Worm (Caenorhabditis elegans): ENCODE results near the gene nlp-53.

nlp-53 gene

ce11 chrX:13650799-13651198 is 32.1 kb downstream of the nlp-53 start, which contains the start of gene C40C9.4:
Gene C40C9.4 (plus strand): TSS chrX:13651099.
- no peak for TF ChIP-seq ceh-32 (tag; optimal IDR thresholded peaks at IDR 0.05; ENCODE audit: poor library complexity)
- TF ChIP-seq lin-38 (GFP tag; IDR thresholded peaks at IDR 0.05), result no peak
- no peak for TF ChIP-seq F44E2.7 (GFP tag; IDR thresholded peaks at IDR 0.05)
- no peak for TF ChIP-seq lin-1 (GFP tag; IDR thresholded peaks at IDR 0.05)
- TF ChIP-seq zfp-2 (tag; optimal IDR thresholded peaks at IDR 0.05), result no peak
- no peak for TF ChIP-seq madf-5 (GFP tag; IDR thresholded peaks at IDR 0.05)
- no peak for TF ChIP-seq Y48G9A.11 (GFP tag; IDR thresholded peaks at IDR 0.05)
- TF ChIP-seq nhr-76 (tag; optimal IDR thresholded peaks at IDR 0.05), result no peak
- TF ChIP-seq spr-3 (GFP tag; optimal IDR thresholded peaks at IDR 0.05), result no peak
- no peak for TF ChIP-seq unc-130 (GFP tag; optimal IDR thresholded peaks at IDR 0.05)

- peak; percentile 44 to 57; a peak in 2 of 4 replicates for TF ChIP-seq madf-5 (GFP tag; IDR thresholded peaks at IDR 0.05)
- no peak for TF ChIP-seq nhr-10 (tag; optimal IDR thresholded peaks at IDR 0.05)
- peak; percentile 39 for TF ChIP-seq spr-1 (tag; optimal IDR thresholded peaks at IDR 0.05)
- TF ChIP-seq tra-1 (GFP tag; IDR thresholded peaks at IDR 0.05), result 0 out of 2 replicates have a peak, but pooled peaks have one; percentile 38
- TF ChIP-seq lin-13 (GFP tag; optimal IDR thresholded peaks at IDR 0.05), result no peak
- TF ChIP-seq F44E2.7 (GFP tag; IDR thresholded peaks at IDR 0.05), result no peak
- TF ChIP-seq nhr-41 (GFP tag; IDR thresholded peaks at IDR 0.05), result 0 out of 2 replicates have a peak, but pooled peaks have one; percentile 12
- peak; percentile 60; the same call in 1 of the 2 replicates for TF ChIP-seq daf-19 (GFP tag; conservative IDR thresholded peaks at IDR 0.05)
- peak; percentile 44 for TF ChIP-seq unc-130 (GFP tag; optimal IDR thresholded peaks at IDR 0.05)
- TF ChIP-seq rbr-2 (tag; optimal IDR thresholded peaks at IDR 0.05), result peak; percentile 1
- TF ChIP-seq lir-3 (tag; optimal IDR thresholded peaks at IDR 0.05), result peak; percentile 47
- TF ChIP-seq madf-9 (GFP tag; conservative IDR thresholded peaks at IDR 0.05), result peak; percentile 63; the same call in 1 of the 2 replicates
- peak; percentile 87 for TF ChIP-seq dmd-8 (GFP tag; IDR thresholded peaks at IDR 0.05)
- peak; percentile 84 for TF ChIP-seq lim-7 (GFP tag; IDR thresholded peaks at IDR 0.05)
- TF ChIP-seq T20F7.1 (GFP tag; optimal IDR thresholded peaks at IDR 0.05), result peak; percentile 17
- no peak for TF ChIP-seq ceh-32 (tag; optimal IDR thresholded peaks at IDR 0.05; ENCODE audit: poor library complexity)
- TF ChIP-seq mep-1 (tag; optimal IDR thresholded peaks at IDR 0.05), result peak; percentile 11
- peak; percentile 4 for TF ChIP-seq hlh-30 (tag; optimal IDR thresholded peaks at IDR 0.05; ENCODE audit: insufficient read depth)
- no peak for TF ChIP-seq mes-2 (tag; optimal IDR thresholded peaks at IDR 0.05; ENCODE audit: poor library complexity, severe bottlenecking)
- peak; percentile 8 for TF ChIP-seq zfp-2 (tag; optimal IDR thresholded peaks at IDR 0.05)
- TF ChIP-seq php-3 (GFP tag; IDR thresholded peaks at IDR 0.05), result peak; percentile 47; the same call in 1 of the 2 replicates
- TF ChIP-seq duxl-1 (tag; optimal IDR thresholded peaks at IDR 0.05; ENCODE audit: poor library complexity), result peak; percentile 63
- no peak for TF ChIP-seq F10B5.3 (tag; optimal IDR thresholded peaks at IDR 0.05)
- TF ChIP-seq arid-1 (GFP tag; conservative IDR thresholded peaks at IDR 0.05), result peak; percentile 82
- TF ChIP-seq attf-4 (tag; optimal IDR thresholded peaks at IDR 0.05), result no peak
- TF ChIP-seq nhr-6 (tag; optimal IDR thresholded peaks at IDR 0.05), result peak; percentile 14
- peak; percentile 3 for TF ChIP-seq gei-8 (GFP tag; optimal IDR thresholded peaks at IDR 0.05)
- TF ChIP-seq daf-16 (GFP tag; optimal IDR thresholded peaks at IDR 0.05), result peak; percentile 26 to 74
- TF ChIP-seq daf-16 (tag; optimal IDR thresholded peaks at IDR 0.05), result no peak
- TF ChIP-seq zip-2 (tag; optimal IDR thresholded peaks at IDR 0.05), result peak; percentile 13
- TF ChIP-seq vab-7 (GFP tag; IDR thresholded peaks at IDR 0.05), result peak; percentile 67
- peak; percentile 70; the same call in 1 of the 2 replicates for TF ChIP-seq pha-4 (GFP tag; IDR thresholded peaks at IDR 0.05)
- TF ChIP-seq pha-4 (tag; optimal IDR thresholded peaks at IDR 0.05), result no peak
- peak; percentile 27 for TF ChIP-seq Y5F2A.4 (GFP tag; optimal IDR thresholded peaks at IDR 0.05)
- TF ChIP-seq Y75B8A.6 (GFP tag; IDR thresholded peaks at IDR 0.05), result no peak
- peak; percentile 1 for TF ChIP-seq dve-1 (tag; optimal IDR thresholded peaks at IDR 0.05; ENCODE audit: insufficient read depth)
- TF ChIP-seq F26F4.8 (GFP tag; conservative IDR thresholded peaks at IDR 0.05), result peak; percentile 85
- TF ChIP-seq nhr-48 (tag; optimal IDR thresholded peaks at IDR 0.05), result peak; percentile 45
- TF ChIP-seq egl-43 (GFP tag; IDR thresholded peaks at IDR 0.05), result peak; percentile 87
- no peak for TF ChIP-seq ceh-44 (GFP tag; IDR thresholded peaks at IDR 0.05)
- TF ChIP-seq snpc-1.2 (GFP tag; IDR thresholded peaks at IDR 0.05), result peak; percentile 83
- no peak for TF ChIP-seq lin-15B (tag; optimal IDR thresholded peaks at IDR 0.05)
- TF ChIP-seq nhr-76 (tag; optimal IDR thresholded peaks at IDR 0.05), result no peak
- peak; percentile 67; the same call in 1 of the 2 replicates for TF ChIP-seq mdt-29 (GFP tag; IDR thresholded peaks at IDR 0.05)
Measured at ce11 chrX:13653573-13653972, 34.9 kb downstream of the nlp-53 start.
